Worm (Caenorhabditis elegans) whole organism, young adult: ENCODE measurements around the gene ins-8.

Source experiments
- B0035.1 ChIP-seq: sonication (generic microtip); optimal IDR thresholded peaks from 2 replicates; lab custom pipeline; 2016; ENCODE audit warnings: missing genetic modification characterization, mild to moderate bottlenecking, missing compliant biosample characterization, missing genotype, missing genetic modification reagents
- B0336.3 ChIP-seq: fragments of 200-800 bp; sonication (Bioruptor generic); IDR thresholded peaks from 2 replicates; pipeline ENCODE4 v1.3.6; 2022; ENCODE audit warnings: missing genetic modification characterization, missing compliant biosample characterization
- C06A6.2 ChIP-seq: fragments of 200-800 bp; sonication (Bioruptor generic); conservative IDR thresholded peaks from 2 replicates; pipeline ENCODE4 v1.3.6; 2022; ENCODE audit warnings: missing genetic modification characterization, missing compliant biosample characterization
- C17E4.6 ChIP-seq: fragments of 200-800 bp; sonication (Bioruptor generic); IDR thresholded peaks from 2 replicates; pipeline ENCODE4 v1.3.6; 2022; ENCODE audit warnings: missing genetic modification reagents, missing genetic modification characterization, missing compliant biosample characterization
- D2030.7 ChIP-seq: fragments of 200-800 bp; sonication (Bioruptor generic); IDR thresholded peaks from 2 replicates; pipeline ENCODE4 v1.3.6; 2022; ENCODE audit warnings: missing genetic modification reagents, missing genetic modification characterization, missing compliant biosample characterization
- F22D6.2 ChIP-seq: sonication (generic microtip); optimal IDR thresholded peaks from 2 replicates; lab custom pipeline; 2016; ENCODE audit warnings: mild to moderate bottlenecking, missing genetic modification characterization, missing compliant biosample characterization
- F23B12.7 ChIP-seq: sonication (generic microtip); optimal IDR thresholded peaks from 2 replicates; lab custom pipeline; 2017; ENCODE audit warnings: missing genetic modification characterization, mild to moderate bottlenecking, missing compliant biosample characterization, antibody characterized with exemption, moderate library complexity; ENCODE audit not compliant: insufficient read depth
- F37B4.10 ChIP-seq: fragments of 200-800 bp; sonication (Bioruptor generic); IDR thresholded peaks from 2 replicates; pipeline ENCODE4 v1.3.6; 2022; ENCODE audit warnings: missing genetic modification characterization, missing compliant biosample characterization
- F49E8.2 ChIP-seq: sonication (generic microtip); optimal IDR thresholded peaks from 3 replicates; lab custom pipeline; 2017; ENCODE audit warnings: missing genetic modification characterization, mild to moderate bottlenecking, missing compliant biosample characterization, antibody characterized with exemption, moderate library complexity; ENCODE audit not compliant: insufficient read depth
- F52B5.7 ChIP-seq: sonication (generic microtip); optimal IDR thresholded peaks from 2 replicates; lab custom pipeline; 2016; ENCODE audit warnings: mild to moderate bottlenecking, missing genetic modification characterization, missing compliant biosample characterization
- F55B11.4 ChIP-seq: sonication (generic microtip); optimal IDR thresholded peaks from 2 replicates; lab custom pipeline; 2016; ENCODE audit warnings: missing compliant biosample characterization, missing genetic modification characterization, borderline replicate concordance; ENCODE audit not compliant: insufficient read depth
- F57A8.1 ChIP-seq: fragments of 200-800 bp; sonication (Bioruptor generic); optimal IDR thresholded peaks from 2 replicates; lab custom pipeline; 2018; ENCODE audit warnings: mild to moderate bottlenecking, missing genetic modification characterization, moderate library complexity, missing compliant biosample characterization
- T26A5.8 ChIP-seq: sonication (generic microtip); optimal IDR thresholded peaks from 2 replicates; lab custom pipeline; 2016; ENCODE audit warnings: missing genetic modification characterization, missing compliant biosample characterization
- Y79H2A.3 ChIP-seq: fragments of 200-800 bp; sonication (Bioruptor generic); conservative IDR thresholded peaks from 2 replicates; pipeline ENCODE4 v1.3.6; 2022; ENCODE audit warnings: missing genetic modification reagents, missing genetic modification characterization, missing compliant biosample characterization
- aptf-3 ChIP-seq: fragments of 200-800 bp; sonication (Bioruptor generic); IDR thresholded peaks from 2 replicates; pipeline ENCODE4 v1.3.6; 2022; ENCODE audit warnings: missing genetic modification characterization, missing compliant biosample characterization
- attf-5 ChIP-seq: fragments of 200-800 bp; sonication (Bioruptor generic); optimal IDR thresholded peaks from 2 replicates; lab custom pipeline; 2018; ENCODE audit warnings: mild to moderate bottlenecking, missing genetic modification characterization, missing compliant biosample characterization
- cebp-1 ChIP-seq, 2 experiments: fragments of 200-800 bp in 1 of 2; sonication (Bioruptor generic) in 1 of 2; sonication (generic microtip) in 1 of 2; IDR thresholded peaks in 1 of 2; optimal IDR thresholded peaks in 1 of 2; 2 replicates each; pipeline versions ENCODE4 v1.3.6 to Lab custom; 2017 to 2022; ENCODE audit warnings: missing compliant biosample characterization in 2 of 2, missing genetic modification characterization in 2 of 2, mild to moderate bottlenecking in 1 of 2, missing genetic modification reagents in 1 of 2, moderate library complexity in 1 of 2
- ceh-91 ChIP-seq: fragments of 200-800 bp; sonication (Bioruptor generic); IDR thresholded peaks from 2 replicates; pipeline ENCODE4 v1.3.6; 2022; ENCODE audit warnings: missing genetic modification reagents, missing genetic modification characterization, missing compliant biosample characterization
- efl-1 ChIP-seq: fragments of 150-350 bp; optimal IDR thresholded peaks from 2 replicates; lab custom pipeline; 2014; ENCODE audit warnings: missing biosample characterization, missing genetic modification reagents, missing genetic modification characterization
- egl-44 ChIP-seq: fragments of 200-800 bp; sonication (Bioruptor generic); IDR thresholded peaks from 2 replicates; pipeline ENCODE4 v1.3.6; 2022; ENCODE audit warnings: missing genetic modification reagents, missing genetic modification characterization, missing compliant biosample characterization
- egrh-3 ChIP-seq: fragments of 200-800 bp; sonication (Bioruptor generic); IDR thresholded peaks from 2 replicates; pipeline ENCODE4 v1.3.6; 2022; ENCODE audit warnings: missing genetic modification reagents, missing genetic modification characterization, missing compliant biosample characterization
- hlh-26 ChIP-seq: fragments of 200-800 bp; sonication (Bioruptor generic); conservative IDR thresholded peaks from 2 replicates; pipeline ENCODE4 v1.3.6; 2022; ENCODE audit warnings: missing genetic modification reagents, missing genetic modification characterization, missing compliant biosample characterization
- hsf-1 ChIP-seq: fragments of 200-800 bp; sonication (Bioruptor generic); IDR thresholded peaks from 2 replicates; pipeline ENCODE4 v1.3.6; 2022; ENCODE audit warnings: missing genetic modification reagents, missing genetic modification characterization, missing compliant biosample characterization
- lin-40 ChIP-seq: sonication (generic microtip); optimal IDR thresholded peaks from 2 replicates; lab custom pipeline; 2016; ENCODE audit warnings: missing genetic modification characterization, mild to moderate bottlenecking, missing compliant biosample characterization, missing genotype, missing genetic modification reagents
- lin-54 ChIP-seq: fragments of 200-800 bp; sonication (Bioruptor generic); optimal IDR thresholded peaks from 2 replicates; lab custom pipeline; 2018; ENCODE audit warnings: mild to moderate bottlenecking, missing genetic modification characterization, missing compliant biosample characterization
- lsl-1 ChIP-seq: fragments of 200-800 bp; sonication (Bioruptor generic); optimal IDR thresholded peaks from 2 replicates; lab custom pipeline; 2018; ENCODE audit warnings: mild to moderate bottlenecking, missing genetic modification characterization, moderate library complexity, missing compliant biosample characterization
- nhr-179 ChIP-seq: sonication (generic microtip); optimal IDR thresholded peaks from 2 replicates; lab custom pipeline; 2016; ENCODE audit warnings: mild to moderate bottlenecking, missing genetic modification characterization, missing compliant biosample characterization
- nhr-80 ChIP-seq: sonication (generic microtip); optimal IDR thresholded peaks from 2 replicates; lab custom pipeline; 2016; ENCODE audit warnings: missing genetic modification characterization, missing compliant biosample characterization
- pha-4 ChIP-seq: fragments of 150-350 bp; sonication (generic microtip); optimal IDR thresholded peaks from 2 replicates; lab custom pipeline; 2014; ENCODE audit warnings: missing biosample characterization, missing genetic modification reagents, missing genetic modification characterization
- rcor-1 ChIP-seq: fragments of 200-800 bp; sonication (Bioruptor generic); IDR thresholded peaks from 2 replicates; pipeline ENCODE4 v1.3.6; 2022; ENCODE audit warnings: missing genetic modification reagents, missing genetic modification characterization, missing compliant biosample characterization
- rec-8 ChIP-seq, 2 experiments: sonication (generic microtip); optimal IDR thresholded peaks; 2 replicates each; lab custom pipeline; 2016; ENCODE audit warnings: mild to moderate bottlenecking in 2 of 2, missing genetic modification characterization in 2 of 2, missing genetic modification reagents in 2 of 2, missing genotype in 2 of 2, missing biosample characterization in 1 of 2, missing compliant biosample characterization in 1 of 2, moderate library complexity in 1 of 2
- rpc-1 ChIP-seq, 2 experiments: fragments of 150-350 bp in 1 of 2; sonication (generic microtip) in 1 of 2; optimal IDR thresholded peaks; 2 replicates each; lab custom pipeline; 2014 to 2018; ENCODE audit warnings: missing biosample characterization in 1 of 2, missing genetic modification characterization in 1 of 2, missing genetic modification reagents in 1 of 2, missing genotype in 1 of 2
- sdz-38 ChIP-seq: sonication (generic microtip); optimal IDR thresholded peaks from 2 replicates; lab custom pipeline; 2016; ENCODE audit warnings: missing genotype, missing genetic modification characterization, missing compliant biosample characterization
- snpc-1.3 ChIP-seq: sonication (generic microtip); optimal IDR thresholded peaks from 2 replicates; lab custom pipeline; 2017; ENCODE audit warnings: missing genetic modification characterization, mild to moderate bottlenecking, missing compliant biosample characterization, antibody characterized with exemption, moderate library complexity, missing genotype, missing genetic modification reagents; ENCODE audit not compliant: insufficient read depth
- snpc-4 ChIP-seq, 5 experiments: fragments of 150-350 bp in 1 of 5; sonication (generic microtip) in 4 of 5; optimal IDR thresholded peaks; 2 replicates each; lab custom pipeline; 2014 to 2018; ENCODE audit warnings: missing genetic modification characterization in 5 of 5, missing biosample characterization in 3 of 5, antibody characterized with exemption in 2 of 5, mild to moderate bottlenecking in 2 of 5, missing compliant biosample characterization in 2 of 5, missing genotype in 2 of 5, moderate library complexity in 2 of 5, missing genetic modification reagents in 1 of 5
- somi-1 ChIP-seq: fragments of 200-800 bp; sonication (Bioruptor generic); optimal IDR thresholded peaks from 2 replicates; lab custom pipeline; 2018; ENCODE audit warnings: mild to moderate bottlenecking, missing genetic modification characterization, missing compliant biosample characterization
- tbp1 ChIP-seq: fragments of 200-800 bp; sonication (Bioruptor generic); optimal IDR thresholded peaks from 2 replicates; lab custom pipeline; 2018; ENCODE audit warnings: mild to moderate bottlenecking, missing genetic modification characterization, missing compliant biosample characterization
- tlf-1 ChIP-seq: fragments of 200-800 bp; sonication (Bioruptor generic); optimal IDR thresholded peaks from 2 replicates; lab custom pipeline; 2018; ENCODE audit warnings: mild to moderate bottlenecking, missing genetic modification characterization, missing compliant biosample characterization
- ztf-18 ChIP-seq: sonication (generic microtip); optimal IDR thresholded peaks from 2 replicates; lab custom pipeline; 2016; ENCODE audit warnings: missing genotype, mild to moderate bottlenecking, missing genetic modification characterization, missing compliant biosample characterization
- ztf-26 ChIP-seq: sonication (generic microtip); optimal IDR thresholded peaks from 2 replicates; lab custom pipeline; 2017; ENCODE audit warnings: missing genetic modification characterization, missing compliant biosample characterization

Gene ins-8

DNA sequence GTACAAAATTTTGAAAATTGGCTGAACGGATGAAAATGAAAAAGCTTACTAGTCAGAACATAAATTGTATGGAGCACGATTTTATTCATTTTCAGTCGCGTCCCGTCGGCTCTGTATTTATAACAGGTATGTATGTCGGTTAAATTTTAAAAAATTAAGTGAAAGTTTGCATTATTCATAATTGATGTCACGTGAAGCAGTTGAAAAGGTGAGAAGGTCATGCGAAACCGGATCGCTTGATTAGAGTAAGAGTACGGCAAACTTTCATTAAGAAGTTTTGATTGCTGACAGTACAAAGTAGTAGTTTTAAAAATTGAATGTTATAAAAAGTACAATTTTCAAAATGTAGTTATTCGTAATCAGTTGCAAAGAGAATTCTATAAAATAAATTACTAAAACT is 7.5 kb downstream of the ins-8 start:
- TF ChIP-seq rcor-1 (no peak), nhr-179 (tag; lab: Kevin White, UChicago) (no peak), B0035.1 (no peak), F55B11.4 (tag; lab: Kevin White, UChicago) (no peak), rec-8 (tag; optimal IDR thresholded peaks at IDR 0.05; lab: Kevin White, UChicago) (no peak), egrh-3 (GFP tag; lab: Robert Waterston, UW) (no peak), C17E4.6 (GFP tag; lab: Robert Waterston, UW) (no peak), F57A8.1 (GFP tag; lab: Kevin White, UChicago) (no peak), F49E8.2 (tag; lab: Kevin White, UChicago) (no peak), aptf-3 (GFP tag; lab: Robert Waterston, UW) (no peak), F37B4.10 (no peak), ztf-18 (tag; lab: Kevin White, UChicago) (no peak), snpc-4 (GFP tag; optimal IDR thresholded peaks at IDR 0.05; lab: Kevin White, UChicago) (no peak), snpc-4 (tag; optimal IDR thresholded peaks at IDR 0.05; lab: Kevin White, UChicago) (no peak), hsf-1 (GFP tag; lab: Robert Waterston, UW) (no peak), B0336.3 (no peak), efl-1 (GFP tag; lab: Kevin White, UChicago) (no peak), D2030.7 (no peak)

DNA sequence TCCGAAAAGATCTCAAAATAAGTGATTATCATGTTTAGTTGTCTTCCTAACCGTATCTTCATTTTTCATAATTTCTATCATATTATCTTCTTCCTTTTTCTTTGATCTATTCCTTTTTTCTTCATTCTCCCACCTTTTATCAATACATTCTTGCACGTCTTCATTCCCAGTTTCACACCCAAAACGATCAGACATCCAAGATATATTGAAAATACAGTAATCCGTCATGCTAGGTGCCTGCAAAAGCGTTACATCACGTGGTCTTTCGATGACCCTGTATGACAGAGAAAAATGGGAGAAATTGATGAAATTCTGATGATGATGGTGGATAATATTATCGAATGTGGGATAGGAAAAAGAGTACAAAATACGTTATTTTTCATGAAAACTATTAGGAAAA is 8.3 kb downstream of the ins-8 start:
- peak; percentile 53 for TF ChIP-seq lin-40 (tag; lab: Kevin White, UChicago)
- peak; percentile 47 for TF ChIP-seq ztf-26 (tag; lab: Kevin White, UChicago)
- no peak for TF ChIP-seq hlh-26 (GFP tag; lab: Robert Waterston, UW)
- no peak for TF ChIP-seq ztf-18 (tag; lab: Kevin White, UChicago)
- no peak for TF ChIP-seq rec-8 (tag; optimal IDR thresholded peaks at IDR 0.05; lab: Kevin White, UChicago)
- TF ChIP-seq somi-1 (GFP tag; lab: Kevin White, UChicago): peak; percentile 82
- no peak for TF ChIP-seq efl-1 (GFP tag; lab: Kevin White, UChicago)
- TF ChIP-seq cebp-1 (GFP tag; IDR thresholded peaks at IDR 0.05; lab: Robert Waterston, UW): no peak
- peak; percentile 33 for TF ChIP-seq cebp-1 (tag; optimal IDR thresholded peaks at IDR 0.05; lab: Kevin White, UChicago)
- TF ChIP-seq C17E4.6 (GFP tag; lab: Robert Waterston, UW): no peak
- no peak for TF ChIP-seq rcor-1

DNA sequence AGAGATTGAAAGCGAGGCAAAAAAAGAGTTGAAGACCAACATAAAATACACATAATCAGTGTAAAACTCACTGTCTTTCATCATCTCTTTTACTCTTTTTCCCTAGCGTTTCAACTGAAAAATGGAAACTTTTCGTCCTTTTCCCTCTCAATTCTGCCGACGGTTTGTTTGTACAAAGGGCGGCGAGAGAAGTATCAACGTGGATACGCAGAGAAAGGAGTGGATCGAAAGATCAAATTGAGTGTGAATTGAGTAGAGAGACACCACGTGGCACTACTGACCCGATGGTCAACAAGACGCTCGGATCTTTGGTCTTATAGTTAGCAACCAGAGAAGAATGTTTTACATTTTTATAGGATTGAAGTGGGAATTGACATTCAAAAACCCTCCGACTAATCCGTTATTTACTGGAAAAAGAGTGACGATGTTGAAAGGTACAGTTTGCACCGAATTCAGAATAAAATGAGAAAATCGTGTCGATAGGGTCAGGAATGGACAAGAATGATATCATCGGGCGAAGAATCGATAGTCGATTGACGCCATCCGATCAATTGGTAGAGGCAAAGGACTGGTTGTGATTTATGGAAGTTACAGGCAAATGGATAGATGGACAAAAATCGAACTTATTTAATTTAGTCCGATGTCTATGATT is 9.6 kb downstream of the ins-8 start:
- TF ChIP-seq rpc-1 (optimal IDR thresholded peaks at IDR 0.05; lab: Kevin White, UChicago) (no peak), rpc-1 (tag; optimal IDR thresholded peaks at IDR 0.05; lab: Kevin White, UChicago) (no peak), nhr-80 (tag; lab: Kevin White, UChicago) (peak; percentile 88), C06A6.2 (GFP tag; lab: Robert Waterston, UW) (0 out of 2 replicates have a peak, but pooled peaks have one; percentile 46), snpc-1.3 (no peak), somi-1 (GFP tag; lab: Kevin White, UChicago) (peak; percentile 53), ceh-91 (GFP tag; lab: Robert Waterston, UW) (no peak), F23B12.7 (tag; lab: Kevin White, UChicago) (peak; percentile 37), lin-54 (GFP tag; lab: Kevin White, UChicago) (peak; percentile 10), Y79H2A.3 (GFP tag; lab: Robert Waterston, UW) (no peak), T26A5.8 (no peak), pha-4 (tag; lab: Kevin White, UChicago) (peak; percentile 76), snpc-4 (GFP tag; optimal IDR thresholded peaks at IDR 0.05; lab: Kevin White, UChicago) (no peak), snpc-4 (tag; optimal IDR thresholded peaks at IDR 0.05; lab: Kevin White, UChicago) (peak in 1 of 4 experiments; percentile 11), tbp1 (GFP tag; lab: Kevin White, UChicago) (peak; percentile 23), tlf-1 (GFP tag; lab: Kevin White, UChicago) (peak; percentile 20), sdz-38 (no peak), egl-44 (GFP tag; lab: Robert Waterston, UW) (no peak), F37B4.10 (no peak), F52B5.7 (tag; lab: Kevin White, UChicago) (no peak), F55B11.4 (tag; lab: Kevin White, UChicago) (no peak), lin-40 (tag; lab: Kevin White, UChicago) (peak; percentile 67), egrh-3 (GFP tag; lab: Robert Waterston, UW) (no peak), cebp-1 (GFP tag; IDR thresholded peaks at IDR 0.05; lab: Robert Waterston, UW) (no peak), cebp-1 (tag; optimal IDR thresholded peaks at IDR 0.05; lab: Kevin White, UChicago) (peak; percentile 74), rec-8 (tag; optimal IDR thresholded peaks at IDR 0.05; lab: Kevin White, UChicago) (no peak), F22D6.2 (tag; lab: Kevin White, UChicago) (no peak), lsl-1 (GFP tag; lab: Kevin White, UChicago) (no peak), attf-5 (peak; percentile 35)
